Fruit fly (Drosophila melanogaster) whole organism, adult: Measurements from ENCODE around the gene CG15042.

Source experiments
- CG11617 ChIP-seq: fragments of 200-800 bp; sonication (Bioruptor generic); optimal IDR thresholded peaks from 2 replicates; lab custom pipeline; 2017; ENCODE audit warnings: mild to moderate bottlenecking, missing biosample characterization, missing genetic modification reagents, missing genetic modification characterization
- CG12768 ChIP-seq: fragments of 200-800 bp; sonication (Bioruptor generic); optimal IDR thresholded peaks from 2 replicates; lab custom pipeline; 2017; ENCODE audit warnings: missing biosample characterization, missing genetic modification characterization, mild to moderate bottlenecking, moderate library complexity, missing genetic modification reagents
- CG1620 ChIP-seq: fragments of 200-800 bp; sonication (Bioruptor generic); optimal IDR thresholded peaks from 2 replicates; lab custom pipeline; 2016; ENCODE audit warnings: missing biosample characterization, missing genetic modification characterization
- Mnt ChIP-seq: fragments of 200-800 bp; sonication (Bioruptor generic); optimal IDR thresholded peaks from 2 replicates; lab custom pipeline; 2016; ENCODE audit warnings: missing biosample characterization, mild to moderate bottlenecking, missing genetic modification characterization
- bab1 ChIP-seq: fragments of 200-800 bp; sonication (Bioruptor generic); optimal IDR thresholded peaks from 3 replicates; lab custom pipeline; 2019; ENCODE audit warnings: missing biosample characterization, mild to moderate bottlenecking, missing genetic modification characterization, moderate library complexity
- cnc ChIP-seq, 2 experiments: fragments of >200 bp; optimal IDR thresholded peaks; 2 replicates each; lab custom pipeline; 2017
- kay ChIP-seq: fragments of 200-800 bp; sonication (Bioruptor generic); peaks from one replicate; lab custom pipeline; 2016; ENCODE audit warnings: missing biosample characterization, missing genetic modification characterization, borderline replicate concordance
- tj ChIP-seq: fragments of 200-800 bp; sonication (Bioruptor generic); optimal IDR thresholded peaks from 3 replicates; lab custom pipeline; 2017; ENCODE audit warnings: missing biosample characterization, mild to moderate bottlenecking, missing genetic modification characterization, moderate library complexity
- toe ChIP-seq: fragments of 200-800 bp; sonication (Bioruptor generic); optimal IDR thresholded peaks from 2 replicates; lab custom pipeline; 2016; ENCODE audit warnings: missing biosample characterization, missing genetic modification characterization

DNA sequence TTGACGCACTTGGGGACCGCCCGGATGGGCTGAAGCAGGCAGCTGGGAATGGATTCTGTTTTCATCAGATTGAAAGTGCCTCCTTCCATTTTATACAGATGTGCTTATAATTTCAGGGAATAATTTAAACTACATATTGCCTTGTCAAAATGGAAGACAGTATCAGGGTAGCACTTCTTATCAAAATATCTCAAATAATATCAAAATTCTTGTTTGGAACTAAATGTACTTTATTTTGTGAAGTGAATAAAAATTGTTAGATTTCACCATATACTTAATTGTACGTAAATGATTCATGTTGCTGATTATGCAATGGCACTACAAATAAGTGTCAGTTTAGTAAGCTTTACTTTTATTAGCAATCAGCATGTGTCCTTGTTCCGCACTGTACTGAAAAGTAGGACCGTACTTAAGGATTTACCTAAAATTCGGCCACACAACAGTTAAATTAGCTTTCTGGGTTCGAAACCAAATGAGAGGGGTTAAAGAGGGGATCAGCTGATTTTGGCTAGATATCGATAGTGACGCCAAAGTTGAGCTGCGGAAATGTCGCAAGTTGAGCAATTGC is at the start of gene CG15042, which contains the start of gene CG15047:
- TF ChIP-seq kay (GFP tag; lab: Kevin White, UChicago) (no peak), CG12768 (no peak), bab1 (GFP tag; lab: Kevin White, UChicago) (no peak), tj (GFP tag; lab: Kevin White, UChicago) (no peak), cnc (optimal IDR thresholded peaks at IDR 0.05; lab: Kevin White, UChicago) (no peak), CG1620 (GFP tag; lab: Kevin White, UChicago) (no peak), Mnt (GFP tag; lab: Kevin White, UChicago) (no peak), CG11617 (no peak), toe (GFP tag; lab: Kevin White, UChicago) (no peak)
